Worm (Caenorhabditis elegans) whole organism, L1 larva: ENCODE data around the gene C54E4.1.

ENCODE experiments used
- ama-1 ChIP-seq: fragments of 150-350 bp; optimal IDR thresholded peaks from 2 replicates; lab custom pipeline; 2014
- blmp-1 ChIP-seq: fragments of 150-350 bp; optimal IDR thresholded peaks from 2 replicates; lab custom pipeline; 2014; ENCODE audit warnings: missing biosample characterization, missing genetic modification characterization
- ceh-8 ChIP-seq: fragments of 200-800 bp; sonication (Bioruptor generic); optimal IDR thresholded peaks from 2 replicates; lab custom pipeline; 2018; ENCODE audit warnings: mild to moderate bottlenecking, missing genetic modification characterization, moderate library complexity, missing compliant biosample characterization
- elt-3 ChIP-seq, 6 experiments: fragments of 150-350 bp in 1 of 6; sonication (generic microtip); optimal IDR thresholded peaks; 2 replicates each; lab custom pipeline; 2017 to 2018; ENCODE audit warnings: missing biosample characterization in 6 of 6, missing genetic modification characterization in 6 of 6, inconsistent platforms in 1 of 6
- lin-35 ChIP-seq, 2 experiments: fragments of 150-350 bp; optimal IDR thresholded peaks; 2 replicates each; lab custom pipeline; 2014; ENCODE audit warnings: missing biosample characterization in 2 of 2, missing genetic modification characterization in 2 of 2, missing genetic modification reagents in 2 of 2
- pqm-1 ChIP-seq: sonication (generic microtip); optimal IDR thresholded peaks from 3 replicates; lab custom pipeline; 2017; ENCODE audit warnings: missing biosample characterization, missing genetic modification characterization
- unc-130 ChIP-seq: fragments of 150-350 bp; optimal IDR thresholded peaks from 2 replicates; lab custom pipeline; 2017; ENCODE audit warnings: missing biosample characterization, missing genetic modification characterization, inconsistent platforms
- vab-15 ChIP-seq: sonication (generic microtip); optimal IDR thresholded peaks from 2 replicates; lab custom pipeline; 2017; ENCODE audit warnings: missing genotype, mild to moderate bottlenecking, missing genetic modification characterization, missing compliant biosample characterization

DNA sequence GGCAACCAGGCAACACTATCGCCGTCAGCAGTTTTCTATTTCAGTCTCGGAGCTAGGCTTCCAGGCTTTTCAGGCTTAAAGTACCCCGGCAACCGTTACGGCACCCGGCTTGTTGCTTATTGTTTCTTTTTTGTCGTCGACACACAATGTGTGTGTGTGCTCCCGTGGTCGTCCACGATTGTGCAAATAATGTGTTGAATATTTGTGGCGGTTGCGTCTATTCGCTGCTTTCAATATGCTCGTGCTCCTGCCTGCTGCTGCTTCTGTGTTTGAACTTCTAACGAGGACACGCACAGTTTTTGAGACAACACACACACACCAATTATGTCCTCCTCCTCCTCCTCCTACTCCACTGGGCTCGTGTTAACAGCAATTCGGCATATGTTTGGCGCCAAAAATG is 46.0 kb downstream of the C54E4.1 start:
- TF ChIP-seq lin-35 (GFP tag; optimal IDR thresholded peaks at IDR 0.05; lab: Kevin White, UChicago) (no peak), elt-3 (tag; optimal IDR thresholded peaks at IDR 0.05; lab: Kevin White, UChicago) (no peak), ama-1 (no peak), blmp-1 (tag; lab: Kevin White, UChicago) (no peak), ceh-8 (GFP tag; lab: Kevin White, UChicago) (no peak), pqm-1 (no peak), vab-15 (tag; lab: Kevin White, UChicago) (no peak), unc-130 (tag; lab: Kevin White, UChicago) (no peak)
